Fruit fly (Drosophila melanogaster) S2 (cell line): ENCODE data around the gene Nep2.

Source experiments
- CG8478 ChIP-seq: fragments of >200 bp; optimal IDR thresholded peaks from 2 replicates; lab custom pipeline; 2018
- CTCF ChIP-seq, 2 experiments: fragments of >200 bp; optimal IDR thresholded peaks; 2 replicates each; lab custom pipeline; 2018

DNA sequence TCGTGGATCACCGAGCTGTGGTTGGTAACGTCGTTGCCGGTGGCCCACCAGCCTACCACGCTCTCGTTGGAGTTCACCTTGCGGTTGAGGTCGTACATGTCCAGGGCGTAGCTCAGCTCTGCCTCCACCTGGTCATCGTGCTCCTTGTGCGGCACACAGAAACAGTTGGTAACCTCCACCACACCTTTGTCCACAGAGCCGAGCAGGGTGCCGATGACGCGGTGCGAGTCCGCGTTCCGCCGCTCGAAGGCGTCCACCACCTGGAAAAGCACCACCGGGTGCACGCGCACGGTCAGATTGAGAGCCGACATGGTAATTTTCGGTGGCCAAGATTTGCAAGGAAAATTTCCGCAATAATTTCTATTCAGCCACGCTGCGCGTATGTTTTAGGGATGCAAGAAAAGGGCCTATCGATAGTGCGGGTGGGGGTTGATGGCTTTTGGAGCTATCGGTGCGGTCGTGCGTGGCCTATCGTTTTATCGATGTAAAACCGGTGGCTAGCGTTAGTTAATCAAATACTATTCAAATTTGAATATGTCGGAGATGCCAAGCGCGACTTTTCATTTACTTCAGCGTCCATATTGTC lies 17.8 kb downstream of the Nep2 start, which contains the start of gene eIF3f1:
- no peak for TF ChIP-seq CG8478
- peak in 1 of 2 experiments; percentile 33 for TF ChIP-seq CTCF (optimal IDR thresholded peaks at IDR 0.05; lab: Kevin White, UChicago)
